Worm (Caenorhabditis elegans) whole organism, L1 larva: Measurements from ENCODE around the gene eif-2Bepsilon.
A peak's percentile ranks its signal among the peaks of the same experiment; 100 is the strongest.

Experiments used
- C34B4.2 ChIP-seq: sonication (generic microtip); optimal IDR thresholded peaks from 2 replicates; lab custom pipeline; 2017; ENCODE audit warnings: mild to moderate bottlenecking, missing genetic modification characterization, missing compliant biosample characterization
- F16B12.6 ChIP-seq: fragments of 150-350 bp; optimal IDR thresholded peaks from 2 replicates; lab custom pipeline; 2014; ENCODE audit warnings: missing biosample characterization, missing genetic modification characterization
- Y116A8C.19 ChIP-seq: sonication (generic microtip); optimal IDR thresholded peaks from 2 replicates; lab custom pipeline; 2016; ENCODE audit warnings: missing compliant biosample characterization, missing genetic modification characterization, borderline replicate concordance
- aly-2 ChIP-seq: fragments of 150-350 bp; optimal IDR thresholded peaks from 2 replicates; lab custom pipeline; 2014; ENCODE audit warnings: missing biosample characterization, missing genetic modification characterization
- ama-1 ChIP-seq: fragments of 150-350 bp; optimal IDR thresholded peaks from 2 replicates; lab custom pipeline; 2014
- blmp-1 ChIP-seq: fragments of 150-350 bp; optimal IDR thresholded peaks from 2 replicates; lab custom pipeline; 2014; ENCODE audit warnings: missing biosample characterization, missing genetic modification characterization
- ceh-63 ChIP-seq: fragments of 200-800 bp; sonication (Bioruptor generic); optimal IDR thresholded peaks from 2 replicates; lab custom pipeline; 2018; ENCODE audit warnings: mild to moderate bottlenecking, missing genetic modification characterization, missing compliant biosample characterization
- ceh-82 ChIP-seq, 3 experiments: fragments of 150-350 bp in 1 of 3; sonication (generic microtip) in 2 of 3; optimal IDR thresholded peaks; 2 replicates each; lab custom pipeline; 2014 to 2017; ENCODE audit warnings: missing biosample characterization in 3 of 3, missing genetic modification characterization in 3 of 3
- ces-1 ChIP-seq: fragments of 150-350 bp; optimal IDR thresholded peaks from 2 replicates; lab custom pipeline; 2014; ENCODE audit warnings: missing biosample characterization, missing genetic modification reagents, missing genetic modification characterization
- dpl-1 ChIP-seq, 3 experiments: fragments of 150-350 bp in 2 of 3; sonication (generic microtip) in 1 of 3; optimal IDR thresholded peaks; 2 replicates each; lab custom pipeline; 2014 to 2017; ENCODE audit warnings: missing biosample characterization in 3 of 3, missing genetic modification characterization in 3 of 3, missing genetic modification reagents in 3 of 3
- dsc-1 ChIP-seq: sonication (generic microtip); optimal IDR thresholded peaks from 2 replicates; lab custom pipeline; 2016; ENCODE audit warnings: mild to moderate bottlenecking, missing genetic modification characterization, missing compliant biosample characterization
- efl-1 ChIP-seq, 4 experiments: fragments of 150-350 bp; optimal IDR thresholded peaks in 3 of 4; peaks in 1 of 4; 1 replicate in 1 of 4; 2 replicates in 3 of 4; lab custom pipeline; 2014; ENCODE audit warnings: missing biosample characterization in 2 of 4, missing genetic modification characterization in 2 of 4, missing genetic modification reagents in 2 of 4
- efl-3 ChIP-seq: fragments of 200-800 bp; sonication (Bioruptor generic); optimal IDR thresholded peaks from 2 replicates; lab custom pipeline; 2018; ENCODE audit warnings: mild to moderate bottlenecking, missing genetic modification characterization, missing compliant biosample characterization
- egl-27 ChIP-seq, 2 experiments: fragments of 150-350 bp in 1 of 2; sonication (generic microtip); optimal IDR thresholded peaks; 3 replicates each; lab custom pipeline; 2017 to 2018; ENCODE audit warnings: missing biosample characterization in 2 of 2, missing genetic modification characterization in 2 of 2, missing genetic modification reagents in 2 of 2
- elt-3 ChIP-seq, 6 experiments: fragments of 150-350 bp in 1 of 6; sonication (generic microtip); optimal IDR thresholded peaks; 2 replicates each; lab custom pipeline; 2017 to 2018; ENCODE audit warnings: missing biosample characterization in 6 of 6, missing genetic modification characterization in 6 of 6, inconsistent platforms in 1 of 6
- ets-5 ChIP-seq: fragments of 200-800 bp; sonication (Bioruptor generic); IDR thresholded peaks from 2 replicates; pipeline ENCODE4 v1.3.6; 2022; ENCODE audit warnings: missing genetic modification characterization, missing compliant biosample characterization
- fkh-4 ChIP-seq: sonication (generic microtip); optimal IDR thresholded peaks from 2 replicates; lab custom pipeline; 2016; ENCODE audit warnings: missing compliant biosample characterization, missing genetic modification characterization, borderline replicate concordance
- fos-1 ChIP-seq: fragments of 150-350 bp; optimal IDR thresholded peaks from 2 replicates; lab custom pipeline; 2014; ENCODE audit warnings: missing biosample characterization, missing genetic modification characterization
- hlh-17 ChIP-seq: fragments of 200-800 bp; sonication (Bioruptor generic); optimal IDR thresholded peaks from 2 replicates; lab custom pipeline; 2018; ENCODE audit warnings: missing genetic modification characterization, mild to moderate bottlenecking, missing compliant biosample characterization, moderate library complexity, borderline replicate concordance
- hlh-4 ChIP-seq: sonication (generic microtip); optimal IDR thresholded peaks from 2 replicates; lab custom pipeline; 2016; ENCODE audit warnings: mild to moderate bottlenecking, missing genetic modification characterization, missing compliant biosample characterization
- hpl-2 ChIP-seq: fragments of 150-350 bp; optimal IDR thresholded peaks from 2 replicates; lab custom pipeline; 2014; ENCODE audit warnings: missing biosample characterization, missing genetic modification reagents, missing genetic modification characterization
- irx-1 ChIP-seq: sonication (generic microtip); optimal IDR thresholded peaks from 2 replicates; lab custom pipeline; 2016; ENCODE audit warnings: missing genetic modification characterization, missing compliant biosample characterization
- isw-1 ChIP-seq: fragments of 200-800 bp; sonication (Bioruptor generic); IDR thresholded peaks from 2 replicates; pipeline ENCODE4 v1.3.6; 2022; ENCODE audit warnings: missing genetic modification characterization, missing compliant biosample characterization
- jun-1 ChIP-seq: fragments of 150-350 bp; optimal IDR thresholded peaks from 2 replicates; lab custom pipeline; 2014; ENCODE audit warnings: missing biosample characterization, missing genetic modification reagents, missing genetic modification characterization
- lin-13 ChIP-seq: fragments of 150-350 bp; optimal IDR thresholded peaks from 2 replicates; lab custom pipeline; 2014; ENCODE audit warnings: missing biosample characterization, missing genetic modification reagents, missing genetic modification characterization
- lin-35 ChIP-seq, 2 experiments: fragments of 150-350 bp; optimal IDR thresholded peaks; 2 replicates each; lab custom pipeline; 2014; ENCODE audit warnings: missing biosample characterization in 2 of 2, missing genetic modification characterization in 2 of 2, missing genetic modification reagents in 2 of 2
- lir-3 ChIP-seq: sonication (generic microtip); optimal IDR thresholded peaks from 2 replicates; lab custom pipeline; 2016; ENCODE audit warnings: mild to moderate bottlenecking, missing genetic modification characterization, moderate library complexity, missing compliant biosample characterization; ENCODE audit not compliant: poor library complexity
- lsy-2 ChIP-seq, 2 experiments: fragments of 150-350 bp; optimal IDR thresholded peaks; 2 replicates each; lab custom pipeline; 2014; ENCODE audit warnings: missing biosample characterization in 2 of 2, missing genetic modification characterization in 2 of 2
- nhr-11 ChIP-seq: fragments of 150-350 bp; optimal IDR thresholded peaks from 2 replicates; lab custom pipeline; 2014; ENCODE audit warnings: missing biosample characterization, missing genetic modification characterization
- nhr-28 ChIP-seq: fragments of 150-350 bp; optimal IDR thresholded peaks from 2 replicates; lab custom pipeline; 2014; ENCODE audit warnings: missing biosample characterization, missing genetic modification characterization
- nhr-47 ChIP-seq: sonication (generic microtip); optimal IDR thresholded peaks from 2 replicates; lab custom pipeline; 2016; ENCODE audit warnings: mild to moderate bottlenecking, missing genetic modification characterization, moderate library complexity, missing compliant biosample characterization
- nhr-71 ChIP-seq: sonication (generic microtip); optimal IDR thresholded peaks from 2 replicates; lab custom pipeline; 2016; ENCODE audit warnings: mild to moderate bottlenecking, missing genetic modification characterization, moderate library complexity, missing compliant biosample characterization
- nhr-77 ChIP-seq: fragments of 150-350 bp; optimal IDR thresholded peaks from 2 replicates; lab custom pipeline; 2014; ENCODE audit warnings: missing biosample characterization, missing genetic modification characterization
- pqm-1 ChIP-seq: sonication (generic microtip); optimal IDR thresholded peaks from 3 replicates; lab custom pipeline; 2017; ENCODE audit warnings: missing biosample characterization, missing genetic modification characterization
- skn-1 ChIP-seq: fragments of 150-350 bp; optimal IDR thresholded peaks from 2 replicates; lab custom pipeline; 2014; ENCODE audit warnings: missing biosample characterization, missing genetic modification characterization
- snpc-4 ChIP-seq: fragments of 150-350 bp; optimal IDR thresholded peaks from 2 replicates; lab custom pipeline; 2014; ENCODE audit warnings: missing biosample characterization, missing genetic modification characterization
- snu-23 ChIP-seq: sonication (generic microtip); optimal IDR thresholded peaks from 2 replicates; lab custom pipeline; 2016; ENCODE audit warnings: missing genetic modification characterization, missing compliant biosample characterization
- sup-37 ChIP-seq: fragments of 200-800 bp; sonication (Bioruptor generic); optimal IDR thresholded peaks from 2 replicates; lab custom pipeline; 2018; ENCODE audit warnings: mild to moderate bottlenecking, missing genetic modification characterization, missing compliant biosample characterization
- tlp-1 ChIP-seq: fragments of 150-350 bp; optimal IDR thresholded peaks from 2 replicates; lab custom pipeline; 2014; ENCODE audit warnings: missing biosample characterization, missing genetic modification characterization
- unc-130 ChIP-seq: fragments of 150-350 bp; optimal IDR thresholded peaks from 2 replicates; lab custom pipeline; 2017; ENCODE audit warnings: missing biosample characterization, missing genetic modification characterization, inconsistent platforms
- unc-62 ChIP-seq: fragments of 150-350 bp; optimal IDR thresholded peaks from 2 replicates; lab custom pipeline; 2014; ENCODE audit warnings: missing biosample characterization, missing genetic modification reagents, missing genetic modification characterization
- unc-86 ChIP-seq: sonication (generic microtip); optimal IDR thresholded peaks from 2 replicates; lab custom pipeline; 2016; ENCODE audit warnings: missing genetic modification characterization, missing compliant biosample characterization
- vab-15 ChIP-seq: sonication (generic microtip); optimal IDR thresholded peaks from 2 replicates; lab custom pipeline; 2017; ENCODE audit warnings: missing genotype, mild to moderate bottlenecking, missing genetic modification characterization, missing compliant biosample characterization
- zag-1 ChIP-seq: fragments of 150-350 bp; optimal IDR thresholded peaks from 2 replicates; lab custom pipeline; 2014; ENCODE audit warnings: missing biosample characterization, missing genetic modification characterization
- ztf-11 ChIP-seq, 2 experiments: sonication (generic microtip); optimal IDR thresholded peaks; 2 replicates each; lab custom pipeline; 2016 to 2017; ENCODE audit warnings: missing genetic modification characterization in 2 of 2, missing biosample characterization in 1 of 2, missing compliant biosample characterization in 1 of 2

The eif-2Bepsilon gene

ce11 chrII:8661539-8661938 is at the start of gene eif-2Bepsilon, which contains the start of gene piga-1 (continued):
- TF ChIP-seq blmp-1 (tag; lab: Kevin White, UChicago) (no peak), C34B4.2 (tag; lab: Kevin White, UChicago) (no peak), ces-1 (GFP tag; lab: Kevin White, UChicago) (no peak), pqm-1 (no peak), ets-5 (GFP tag; lab: Robert Waterston, UW) (no peak), lsy-2 (tag; optimal IDR thresholded peaks at IDR 0.05; lab: Kevin White, UChicago) (peak in 1 of 2 experiments; percentile 71), nhr-28 (tag; lab: Kevin White, UChicago) (no peak), lin-13 (GFP tag; lab: Kevin White, UChicago) (no peak), ztf-11 (tag; optimal IDR thresholded peaks at IDR 0.05; lab: Kevin White, UChicago) (no peak), hlh-4 (no peak), dpl-1 (GFP tag; optimal IDR thresholded peaks at IDR 0.05; lab: Kevin White, UChicago) (peak; percentile 31 to 63 (median 35)), nhr-47 (peak; percentile 28), unc-130 (tag; lab: Kevin White, UChicago) (no peak), fkh-4 (tag; lab: Kevin White, UChicago) (no peak), aly-2 (tag; lab: Kevin White, UChicago) (no peak), fos-1 (tag; lab: Kevin White, UChicago) (no peak), hpl-2 (GFP tag; lab: Kevin White, UChicago) (no peak), nhr-71 (no peak), isw-1 (GFP tag; lab: Robert Waterston, UW) (no peak; the same call in 1 of the 2 replicates), efl-1 (optimal IDR thresholded peaks at IDR 0.05; lab: Kevin White, UChicago) (peak; percentile 52 to 58), efl-1 (GFP tag; optimal IDR thresholded peaks at IDR 0.05 in 1 of 2; lab: Kevin White, UChicago) (peak; percentile 57 to 92), zag-1 (tag; lab: Kevin White, UChicago) (no peak), snu-23 (GFP tag; lab: Kevin White, UChicago) (no peak), Y116A8C.19 (tag; lab: Kevin White, UChicago) (no peak), snpc-4 (tag; lab: Kevin White, UChicago) (no peak), elt-3 (tag; optimal IDR thresholded peaks at IDR 0.05; lab: Kevin White, UChicago) (no peak), sup-37 (GFP tag; lab: Kevin White, UChicago) (no peak), nhr-11 (no peak), irx-1 (tag; lab: Kevin White, UChicago) (no peak), egl-27 (tag; optimal IDR thresholded peaks at IDR 0.05; lab: Kevin White, UChicago) (no peak), F16B12.6 (tag; lab: Kevin White, UChicago) (peak; percentile 32)

ce11 chrII:8612470-8612869 is 49.2 kb upstream of the eif-2Bepsilon start, which contains the start of gene T22C8.1:
T22C8.1 (plus strand) TSS chrII:8612770.
- TF ChIP-seq jun-1 (no peak), hlh-17 (GFP tag; lab: Kevin White, UChicago) (no peak), nhr-77 (tag; lab: Kevin White, UChicago) (no peak), pqm-1 (no peak), ceh-82 (tag; optimal IDR thresholded peaks at IDR 0.05; lab: Kevin White, UChicago) (no peak), unc-62 (GFP tag; lab: Kevin White, UChicago) (no peak), ama-1 (lab: Kevin White, UChicago) (no peak), ets-5 (GFP tag; lab: Robert Waterston, UW) (no peak), lsy-2 (tag; optimal IDR thresholded peaks at IDR 0.05; lab: Kevin White, UChicago) (no peak), tlp-1 (no peak), vab-15 (no peak), efl-3 (GFP tag; lab: Kevin White, UChicago) (no peak), lin-35 (GFP tag; optimal IDR thresholded peaks at IDR 0.05; lab: Kevin White, UChicago) (no peak), ceh-63 (GFP tag; lab: Kevin White, UChicago) (no peak), lir-3 (tag; lab: Kevin White, UChicago) (no peak), unc-86 (tag; lab: Kevin White, UChicago) (no peak), skn-1 (tag; lab: Kevin White, UChicago) (no peak), dsc-1 (no peak), unc-130 (tag; lab: Kevin White, UChicago) (no peak)
- TF ChIP-seq, all 84 proteins: peak for 0
